Fruit fly (Drosophila melanogaster) whole organism, prepupa: ENCODE measurements around the gene Nmd3.
A peak's percentile ranks its signal among the peaks of the same experiment; 100 is the strongest.

Source experiments
- Blimp-1 ChIP-seq: fragments of 200-800 bp; sonication (Bioruptor generic); optimal IDR thresholded peaks from 3 replicates; lab custom pipeline; 2017; ENCODE audit warnings: missing biosample characterization, missing genetic modification characterization, mild to moderate bottlenecking, moderate library complexity, missing genetic modification reagents
- CG10669 ChIP-seq: fragments of 200-800 bp; sonication (Bioruptor generic); optimal IDR thresholded peaks from 3 replicates; lab custom pipeline; 2018; ENCODE audit warnings: missing biosample characterization, mild to moderate bottlenecking, missing genetic modification characterization, moderate library complexity
- CG11294 ChIP-seq: fragments of 200-800 bp; sonication (Bioruptor generic); IDR thresholded peaks from 2 replicates; pipeline ENCODE4 v1.3.6; 2022; ENCODE audit warnings: missing biosample characterization, missing genetic modification characterization
- CG11762 ChIP-seq: fragments of 200-800 bp; sonication (Bioruptor generic); optimal IDR thresholded peaks from 3 replicates; lab custom pipeline; 2016; ENCODE audit warnings: missing biosample characterization, missing genetic modification characterization; ENCODE audit not compliant: insufficient read depth
- CG11902 ChIP-seq: fragments of 200-800 bp; sonication (Bioruptor generic); optimal IDR thresholded peaks from 3 replicates; lab custom pipeline; 2016; ENCODE audit warnings: missing biosample characterization, missing genetic modification characterization
- CG15336 ChIP-seq: fragments of 200-800 bp; sonication (Bioruptor generic); IDR thresholded peaks from 2 replicates; pipeline ENCODE4 v1.3.6; 2022; ENCODE audit warnings: missing biosample characterization, missing genetic modification characterization
- CG1621 ChIP-seq: fragments of 200-800 bp; sonication (Bioruptor generic); optimal IDR thresholded peaks from 3 replicates; lab custom pipeline; 2018; ENCODE audit warnings: missing biosample characterization, mild to moderate bottlenecking, missing genetic modification characterization
- CG3032 ChIP-seq: fragments of 200-800 bp; optimal IDR thresholded peaks from 2 replicates; lab custom pipeline; 2019; ENCODE audit warnings: missing biosample characterization, mild to moderate bottlenecking, missing genetic modification characterization, moderate library complexity
- CG31627 ChIP-seq: fragments of 200-800 bp; sonication (Bioruptor generic); optimal IDR thresholded peaks from 3 replicates; lab custom pipeline; 2016; ENCODE audit warnings: missing biosample characterization, missing genetic modification characterization
- CG32006 ChIP-seq: fragments of 200-800 bp; sonication (Bioruptor generic); optimal IDR thresholded peaks from 3 replicates; lab custom pipeline; 2017; ENCODE audit warnings: missing biosample characterization, mild to moderate bottlenecking, missing genetic modification characterization
- CG4318 ChIP-seq: fragments of 200-800 bp; sonication (Bioruptor generic); optimal IDR thresholded peaks from 3 replicates; lab custom pipeline; 2017; ENCODE audit warnings: missing biosample characterization, mild to moderate bottlenecking, missing genetic modification characterization
- CG6163 ChIP-seq: fragments of 200-800 bp; sonication (Bioruptor generic); IDR thresholded peaks from 3 replicates; pipeline ENCODE4 v1.3.6; 2022; ENCODE audit warnings: missing biosample characterization, missing genetic modification characterization
- CG8319 ChIP-seq: fragments of 200-800 bp; sonication (Bioruptor generic); optimal IDR thresholded peaks from 3 replicates; lab custom pipeline; 2016; ENCODE audit warnings: missing biosample characterization, missing genetic modification characterization
- CG9139 ChIP-seq: fragments of 200-800 bp; sonication (Bioruptor generic); optimal IDR thresholded peaks from 3 replicates; lab custom pipeline; 2017; ENCODE audit warnings: missing biosample characterization, mild to moderate bottlenecking, missing genetic modification characterization
- Eip75B ChIP-seq: fragments of 200-800 bp; sonication (Bioruptor generic); optimal IDR thresholded peaks from 3 replicates; lab custom pipeline; 2016; ENCODE audit warnings: missing biosample characterization, missing genetic modification characterization
- Ets21C ChIP-seq: fragments of 200-800 bp; sonication (Bioruptor generic); optimal IDR thresholded peaks from 3 replicates; lab custom pipeline; 2016; ENCODE audit warnings: missing biosample characterization, missing genetic modification characterization
- Ets96B ChIP-seq: fragments of 200-800 bp; optimal IDR thresholded peaks from 2 replicates; lab custom pipeline; 2019; ENCODE audit warnings: missing biosample characterization, mild to moderate bottlenecking, missing genetic modification characterization, moderate library complexity
- Gug ChIP-seq: fragments of 200-800 bp; sonication (Bioruptor generic); IDR thresholded peaks from 2 replicates; pipeline ENCODE4 v1.3.6; 2022; ENCODE audit warnings: missing biosample characterization, missing genetic modification characterization
- Hr38 ChIP-seq: sonication (Bioruptor generic); optimal IDR thresholded peaks from 2 replicates; lab custom pipeline; 2016; ENCODE audit warnings: missing biosample characterization, missing genetic modification characterization
- Lpt ChIP-seq: fragments of 200-800 bp; sonication (Bioruptor generic); optimal IDR thresholded peaks from 3 replicates; lab custom pipeline; 2016; ENCODE audit warnings: missing biosample characterization, missing genetic modification characterization
- Sox102F ChIP-seq: fragments of 200-800 bp; sonication (Bioruptor generic); optimal IDR thresholded peaks from 2 replicates; lab custom pipeline; 2016; ENCODE audit warnings: missing biosample characterization, mild to moderate bottlenecking, missing genetic modification characterization
- achi ChIP-seq: fragments of 200-800 bp; sonication (Bioruptor generic); optimal IDR thresholded peaks from 3 replicates; lab custom pipeline; 2016; ENCODE audit warnings: missing biosample characterization, missing genetic modification characterization
- acj6 ChIP-seq: fragments of 200-800 bp; sonication (Bioruptor generic); optimal IDR thresholded peaks from 3 replicates; lab custom pipeline; 2016; ENCODE audit warnings: missing biosample characterization, missing genetic modification characterization
- cyc ChIP-seq: fragments of 200-800 bp; sonication (Bioruptor generic); optimal IDR thresholded peaks from 3 replicates; lab custom pipeline; 2016; ENCODE audit warnings: missing biosample characterization, missing genetic modification characterization
- esn ChIP-seq: fragments of 200-800 bp; sonication (Bioruptor generic); optimal IDR thresholded peaks from 2 replicates; lab custom pipeline; 2016; ENCODE audit warnings: missing biosample characterization, mild to moderate bottlenecking, missing genetic modification characterization, moderate library complexity
- fd59A ChIP-seq: fragments of 200-800 bp; sonication (Bioruptor generic); optimal IDR thresholded peaks from 2 replicates; lab custom pipeline; 2017; ENCODE audit warnings: missing biosample characterization, mild to moderate bottlenecking, missing genetic modification characterization, missing genetic modification reagents
- fd85E ChIP-seq: fragments of 200-800 bp; sonication (Bioruptor generic); optimal IDR thresholded peaks from 3 replicates; lab custom pipeline; 2016; ENCODE audit warnings: missing biosample characterization, missing genetic modification characterization
- fkh ChIP-seq: fragments of 200-800 bp; sonication (Bioruptor generic); optimal IDR thresholded peaks from 3 replicates; lab custom pipeline; 2017; ENCODE audit warnings: missing biosample characterization, mild to moderate bottlenecking, missing genetic modification characterization, moderate library complexity
- svp ChIP-seq: fragments of 200-800 bp; sonication (Bioruptor generic); peaks from one replicate; lab custom pipeline; 2016; ENCODE audit warnings: missing biosample characterization, missing genetic modification characterization
- topi ChIP-seq: fragments of 200-800 bp; sonication (Bioruptor generic); optimal IDR thresholded peaks from 3 replicates; lab custom pipeline; 2016; ENCODE audit warnings: missing biosample characterization, missing genetic modification characterization
- vri ChIP-seq: fragments of 200-800 bp; sonication (Bioruptor generic); optimal IDR thresholded peaks from 3 replicates; lab custom pipeline; 2016; ENCODE audit warnings: missing biosample characterization, mild to moderate bottlenecking, missing genetic modification characterization

The Nmd3 gene

DNA sequence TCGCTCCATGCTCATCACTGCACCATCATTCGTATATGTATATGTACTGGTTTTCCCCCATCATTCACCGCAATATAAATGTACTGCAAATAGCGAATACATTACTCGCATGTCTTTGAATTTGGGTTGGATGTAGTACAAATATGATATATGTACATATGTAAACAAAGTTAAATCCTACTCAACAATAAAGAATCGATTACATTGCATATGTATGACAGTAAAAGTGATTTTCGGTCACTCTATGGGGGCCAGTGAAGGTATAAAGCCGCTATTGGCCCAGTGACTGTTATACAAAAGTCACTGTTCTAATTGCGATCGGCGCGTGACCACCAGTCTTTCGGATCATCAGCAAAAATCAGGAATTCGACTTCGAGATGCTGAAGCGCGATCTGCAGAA lies 3.1 kb upstream of the Nmd3 start, which contains the start of gene CG3457:
TSS of gene CG3457 (plus strand) at position 301 of the 400 bp plus-strand sequence.
- no peak for TF ChIP-seq svp (GFP tag; lab: Kevin White, UChicago)
- TF ChIP-seq CG15336 (GFP tag; lab: Robert Waterston, UW), result no peak
- no peak for TF ChIP-seq Blimp-1
- TF ChIP-seq esn, result no peak
- TF ChIP-seq Sox102F (GFP tag; lab: Kevin White, UChicago), result no peak
- TF ChIP-seq CG11902 (GFP tag; lab: Kevin White, UChicago), result no peak
- no peak for TF ChIP-seq CG1621
- no peak for TF ChIP-seq topi (GFP tag; lab: Kevin White, UChicago)
- TF ChIP-seq Hr38 (GFP tag; lab: Kevin White, UChicago), result no peak
- no peak for TF ChIP-seq vri (GFP tag; lab: Kevin White, UChicago)
- no peak for TF ChIP-seq fd59A
- no peak for TF ChIP-seq CG8319 (GFP tag; lab: Kevin White, UChicago)
- no peak for TF ChIP-seq Lpt (GFP tag; lab: Kevin White, UChicago)
- TF ChIP-seq, all 60 proteins: peak for 0

DNA sequence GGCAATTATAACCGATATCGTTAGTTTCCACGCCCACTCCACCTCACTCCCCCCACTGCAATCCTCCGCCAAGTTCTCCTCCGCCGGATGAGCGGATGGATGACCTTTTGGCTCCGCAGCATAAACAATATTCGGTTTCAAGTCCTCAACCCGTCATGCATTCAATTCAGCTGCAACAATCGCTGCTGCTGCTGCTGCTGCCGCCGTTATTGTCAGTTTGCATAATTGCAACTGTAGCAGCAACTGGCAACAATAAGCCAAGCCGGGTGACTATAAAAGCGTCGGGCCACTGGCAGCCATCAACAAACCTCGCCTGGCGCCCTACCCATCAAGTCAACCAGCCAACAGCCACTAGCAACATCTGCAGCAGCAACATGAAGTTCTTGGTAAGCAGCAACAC lies 2.1 kb upstream of the Nmd3 start, which contains the start of gene CG17777:
TSS of gene CG17777 (plus strand) at position 301 of the 400 bp plus-strand sequence.
- TF ChIP-seq CG32006 (GFP tag; lab: Kevin White, UChicago) (no peak), achi (GFP tag; lab: Kevin White, UChicago) (no peak), Eip75B (no peak), Ets21C (no peak), CG31627 (no peak), CG10669 (no peak), svp (GFP tag; lab: Kevin White, UChicago) (no peak), Gug (GFP tag; lab: Robert Waterston, UW) (no peak), vri (GFP tag; lab: Kevin White, UChicago) (no peak), CG11762 (GFP tag; lab: Kevin White, UChicago) (no peak), topi (GFP tag; lab: Kevin White, UChicago) (no peak), CG9139 (no peak), acj6 (GFP tag; lab: Kevin White, UChicago) (no peak), cyc (GFP tag; lab: Kevin White, UChicago) (no peak)

DNA sequence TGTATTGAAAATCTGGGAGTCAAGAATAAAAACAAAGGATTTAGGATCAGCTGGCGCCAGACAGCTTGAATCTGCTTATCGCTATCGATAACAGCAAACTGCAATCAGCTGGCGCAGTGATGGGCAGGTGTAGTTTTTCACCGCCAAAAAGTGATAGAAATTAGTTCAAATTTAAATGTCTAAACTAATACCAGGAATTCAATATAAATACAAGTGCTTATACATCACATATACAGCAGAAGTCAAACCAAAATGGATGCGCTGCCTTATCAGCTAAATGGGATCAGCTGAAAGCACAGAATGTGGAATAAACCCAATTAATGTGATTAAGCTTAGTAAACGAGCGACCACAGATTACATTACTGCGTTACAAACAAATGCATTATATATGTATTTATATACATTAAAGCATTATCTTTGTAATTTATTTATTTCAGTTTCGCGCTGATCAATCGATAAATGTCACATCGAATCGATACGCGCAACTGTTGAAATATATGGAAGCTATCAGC lies 3.7 kb downstream of the Nmd3 start, which contains the start of gene pn:
TSS of gene pn (plus strand) at position 462 of the 512 bp plus-strand sequence.
- peak; percentile 78 for TF ChIP-seq svp (GFP tag; lab: Kevin White, UChicago)
- TF ChIP-seq esn, result peak; percentile 9
- no peak for TF ChIP-seq Ets96B (tag; lab: Kevin White, UChicago)
- TF ChIP-seq CG3032 (tag; lab: Kevin White, UChicago), result peak; percentile 2

- TF ChIP-seq Ets96B (tag; lab: Kevin White, UChicago) (no peak), CG11294 (GFP tag; lab: Robert Waterston, UW) (no peak), achi (GFP tag; lab: Kevin White, UChicago) (no peak), CG31627 (no peak), esn (no peak), fd85E (no peak), acj6 (GFP tag; lab: Kevin White, UChicago) (no peak), CG11762 (GFP tag; lab: Kevin White, UChicago) (no peak), CG4318 (no peak), CG32006 (GFP tag; lab: Kevin White, UChicago) (no peak), CG6163 (GFP tag; lab: Robert Waterston, UW) (no peak)
- TF ChIP-seq, all 60 proteins: peak for 0
These were observed 5.7 kb downstream of the Nmd3 start, which contains the start of gene Cyp4ae1 for dm6 chrX:2178802-2179201. TSS of gene Cyp4ae1 (plus strand) at chrX:2179007.

- TF ChIP-seq fkh (GFP tag; lab: Kevin White, UChicago), result peak; percentile 30
- TF ChIP-seq Sox102F (GFP tag; lab: Kevin White, UChicago), result no peak
- TF ChIP-seq, all 60 proteins: peak for 1
These were observed 8.5 kb downstream of the Nmd3 start, which contains the start of gene Cyp4d2 for dm6 chrX:2175956-2176469. TSS of gene Cyp4d2 (plus strand) at chrX:2176006.
